Fruit fly (Drosophila melanogaster): ENCODE results near the gene Or85f.
A peak's percentile ranks its signal among the peaks of the same experiment; 100 is the strongest.

The Or85f gene

DNA sequence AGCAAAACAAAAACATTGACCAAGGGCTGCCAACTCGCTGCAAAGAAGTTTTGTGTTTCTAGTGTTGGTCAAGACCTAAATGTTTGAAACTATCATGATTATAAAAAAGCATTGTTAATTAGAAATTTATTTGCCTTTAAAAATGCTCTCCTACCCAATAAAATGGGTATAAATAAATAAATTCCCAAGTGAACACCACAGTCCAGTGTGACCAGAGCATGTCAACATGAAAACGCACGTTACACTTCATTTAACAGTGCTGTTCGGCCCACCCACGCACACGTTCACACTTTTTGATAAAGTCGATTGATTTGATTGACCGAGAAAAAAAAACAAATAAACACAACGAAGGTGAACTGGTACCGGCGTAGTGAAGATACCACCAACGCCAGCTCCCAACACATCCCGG lies 6.1 kb downstream of the Or85f start, which contains the start of the genes CG9356, BBIP1 and CG8135 (continued):
- no peak for TF ChIP-seq D19A (tag; optimal IDR thresholded peaks at IDR 0.05)
- peak; percentile 76 for TF ChIP-seq Mes4 (GFP tag; optimal IDR thresholded peaks at IDR 0.05)
- TF ChIP-seq CG6175 (GFP tag; IDR thresholded peaks at IDR 0.05): no peak
- peak; percentile 35; the same call in 2 of the 4 replicates for TF ChIP-seq Gug (GFP tag; IDR thresholded peaks at IDR 0.05)
- TF ChIP-seq Med (GFP tag): peak; percentile 97
- TF ChIP-seq Ets65A (GFP tag): peak; percentile 97
- TF ChIP-seq CG12299 (tag; optimal IDR thresholded peaks at IDR 0.05): peak; percentile 60
- TF ChIP-seq CG30403 (GFP tag; optimal IDR thresholded peaks at IDR 0.05): peak; percentile 84
- peak; percentile 44 for TF ChIP-seq nom (GFP tag; optimal IDR thresholded peaks at IDR 0.05)
- TF ChIP-seq vnd (GFP tag; IDR thresholded peaks at IDR 0.05; ENCODE audit: partially characterized antibody): no peak
- TF ChIP-seq gfzf (GFP tag; optimal IDR thresholded peaks at IDR 0.05): peak; percentile 98
- TF ChIP-seq CG8924 (tag; optimal IDR thresholded peaks at IDR 0.05): peak; percentile 71
- peak; percentile 85 for TF ChIP-seq CG8944 (GFP tag; optimal IDR thresholded peaks at IDR 0.05)
- TF ChIP-seq hbn (GFP tag; IDR thresholded peaks at IDR 0.05; ENCODE audit: partially characterized antibody): no peak
- TF ChIP-seq CG31388 (GFP tag; optimal IDR thresholded peaks at IDR 0.05): peak; percentile 24
- TF ChIP-seq pho (GFP tag; optimal IDR thresholded peaks at IDR 0.05): peak; percentile 78
- peak; percentile 59 for TF ChIP-seq Sry-β (GFP tag; optimal IDR thresholded peaks at IDR 0.05)
- TF ChIP-seq bab2 (GFP tag; optimal IDR thresholded peaks at IDR 0.05): peak; percentile 84
- TF ChIP-seq tin (GFP tag; optimal IDR thresholded peaks at IDR 0.05): peak; percentile 79
- TF ChIP-seq CG3847 (GFP tag; IDR thresholded peaks at IDR 0.05): peak; percentile 87
- TF ChIP-seq Dp (GFP tag; optimal IDR thresholded peaks at IDR 0.05): peak; percentile 58
- TF ChIP-seq CG14441 (GFP tag; IDR thresholded peaks at IDR 0.05): peak; percentile 45; the same call in 1 of the 2 replicates
- no peak for TF ChIP-seq sug (tag; optimal IDR thresholded peaks at IDR 0.05)
- peak; percentile 69 for TF ChIP-seq vfl (GFP tag; optimal IDR thresholded peaks at IDR 0.05)
- peak; percentile 50 for TF ChIP-seq Scr (GFP tag; IDR thresholded peaks at IDR 0.05; ENCODE audit: partially characterized antibody)
- peak; percentile 79 to 81 for TF ChIP-seq Pdp1 (GFP tag; optimal IDR thresholded peaks at IDR 0.05)
- TF ChIP-seq NfI (GFP tag; optimal IDR thresholded peaks at IDR 0.05): peak; percentile 72
- TF ChIP-seq grau (tag; optimal IDR thresholded peaks at IDR 0.05): peak; percentile 66
- TF ChIP-seq Xbp1 (GFP tag; optimal IDR thresholded peaks at IDR 0.05): peak; percentile 85
- peak; percentile 52 for TF ChIP-seq repo (GFP tag; optimal IDR thresholded peaks at IDR 0.05)
- peak; percentile 55 for TF ChIP-seq Rfx (GFP tag; IDR thresholded peaks at IDR 0.05)
- no peak for TF ChIP-seq CG10565 (GFP tag; optimal IDR thresholded peaks at IDR 0.05)
- TF ChIP-seq CG33557 (GFP tag; optimal IDR thresholded peaks at IDR 0.05): peak; percentile 36
- peak; percentile 73 for TF ChIP-seq PHDP (tag; optimal IDR thresholded peaks at IDR 0.05)
- peak; percentile 41 for TF ChIP-seq CG2202 (tag; optimal IDR thresholded peaks at IDR 0.05)
- TF ChIP-seq Lpt (GFP tag; optimal IDR thresholded peaks at IDR 0.05): no peak
- peak; percentile 68 for TF ChIP-seq CG12744 (GFP tag; optimal IDR thresholded peaks at IDR 0.05)
- peak; percentile 75 for TF ChIP-seq Hr3 (GFP tag; optimal IDR thresholded peaks at IDR 0.05)
- peak; percentile 77 for TF ChIP-seq CG9609 (GFP tag; optimal IDR thresholded peaks at IDR 0.05)
- no peak for TF ChIP-seq CG6813 (GFP tag; optimal IDR thresholded peaks at IDR 0.05)
- no peak for TF ChIP-seq CG8388 (GFP tag; optimal IDR thresholded peaks at IDR 0.05)
- peak; percentile 39 for TF ChIP-seq MTF-1 (GFP tag; optimal IDR thresholded peaks at IDR 0.05; ENCODE audit: borderline replicate concordance)
- no peak for TF ChIP-seq CG43689 (GFP tag; IDR thresholded peaks at IDR 0.05)
- no peak for TF ChIP-seq Gsc (GFP tag; IDR thresholded peaks at IDR 0.05)
- TF ChIP-seq Fer2 (tag; optimal IDR thresholded peaks at IDR 0.05): peak; percentile 44
- TF ChIP-seq dm (GFP tag; optimal IDR thresholded peaks at IDR 0.05): peak; percentile 73
- TF ChIP-seq p53 (GFP tag; optimal IDR thresholded peaks at IDR 0.05): peak; percentile 60
- peak; percentile 67 for TF ChIP-seq pnt (GFP tag; optimal IDR thresholded peaks at IDR 0.05)
- no peak for TF ChIP-seq chm (GFP tag; IDR thresholded peaks at IDR 0.05)
- peak; percentile 98 for TF ChIP-seq CG4617 (GFP tag; optimal IDR thresholded peaks at IDR 0.05; ENCODE audit: borderline replicate concordance)
- peak; percentile 57 for TF ChIP-seq shn (GFP tag; optimal IDR thresholded peaks at IDR 0.05)
